Worm (Caenorhabditis elegans): Measurements from ENCODE around the gene ZC262.7.
A peak's percentile ranks its signal among the peaks of the same experiment; 100 is the strongest.

ZC262.7 gene

ce11 chrIII:8356407-8356881 is 12.3 kb upstream of the ZC262.7 start (continued):
- TF ChIP-seq F33H1.4 (GFP tag; IDR thresholded peaks at IDR 0.05) (peak; percentile 22; the same call in 1 of the 2 replicates), ets-4 (GFP tag; optimal IDR thresholded peaks at IDR 0.05) (no peak), ekl-4 (GFP tag; IDR thresholded peaks at IDR 0.05) (peak; percentile 65; the same call in 1 of the 2 replicates), cebp-1 (GFP tag; IDR thresholded peaks at IDR 0.05) (no peak), cebp-1 (tag; optimal IDR thresholded peaks at IDR 0.05) (peak; percentile 77), lin-35 (GFP tag; optimal IDR thresholded peaks at IDR 0.05) (peak in 1 of 3 experiments; percentile 50), T07F8.4 (tag; optimal IDR thresholded peaks at IDR 0.05) (no peak), ztf-18 (tag; optimal IDR thresholded peaks at IDR 0.05) (peak; percentile 20), pbrm-1 (GFP tag; IDR thresholded peaks at IDR 0.05) (no peak), F22D6.2 (tag; optimal IDR thresholded peaks at IDR 0.05) (no peak), B0336.3 (GFP tag; IDR thresholded peaks at IDR 0.05) (peak; percentile 62; the same call in 1 of the 2 replicates), mxl-1 (tag; optimal IDR thresholded peaks at IDR 0.05) (no peak), xnd-1 (tag; optimal IDR thresholded peaks at IDR 0.05) (no peak), dpff-1 (tag; optimal IDR thresholded peaks at IDR 0.05) (no peak), C06A6.2 (GFP tag; conservative IDR thresholded peaks at IDR 0.05) (no peak), snpc-4 (GFP tag; optimal IDR thresholded peaks at IDR 0.05) (no peak), snpc-4 (tag; optimal IDR thresholded peaks at IDR 0.05) (peak in 3 of 4 experiments; percentile 5 to 46 (median 39)), attf-3 (GFP tag; conservative IDR thresholded peaks at IDR 0.05) (0 out of 2 replicates have a peak, but pooled peaks have one; percentile 21), hmg-1.2 (GFP tag; IDR thresholded peaks at IDR 0.05) (peak; percentile 80; the same call in 1 of the 2 replicates), C17E4.6 (GFP tag; IDR thresholded peaks at IDR 0.05) (no peak), somi-1 (GFP tag; optimal IDR thresholded peaks at IDR 0.05) (peak; percentile 39), mel-28 (tag; optimal IDR thresholded peaks at IDR 0.05; ENCODE audit: borderline replicate concordance) (no peak), ceh-40 (GFP tag; IDR thresholded peaks at IDR 0.05) (no peak), ztf-22 (GFP tag; optimal IDR thresholded peaks at IDR 0.05) (no peak), lsl-1 (GFP tag; optimal IDR thresholded peaks at IDR 0.05) (no peak), hmg-20 (GFP tag; IDR thresholded peaks at IDR 0.05) (no peak), madf-3 (GFP tag; IDR thresholded peaks at IDR 0.05) (no peak), dpl-1 (GFP tag; optimal IDR thresholded peaks at IDR 0.05) (peak; percentile 31), hlh-26 (GFP tag; conservative IDR thresholded peaks at IDR 0.05) (no peak), ccch-3 (GFP tag; optimal IDR thresholded peaks at IDR 0.05) (no peak)

- TF ChIP-seq B0019.2 (GFP tag; conservative IDR thresholded peaks at IDR 0.05), result peak; percentile 70
- peak; percentile 96 for TF ChIP-seq hsf-1 (GFP tag; IDR thresholded peaks at IDR 0.05)
- no peak for TF ChIP-seq C06A6.2 (GFP tag; conservative IDR thresholded peaks at IDR 0.05)
- TF ChIP-seq ccch-3 (GFP tag; optimal IDR thresholded peaks at IDR 0.05), result no peak
- TF ChIP-seq efl-1 (GFP tag; optimal IDR thresholded peaks at IDR 0.05), result peak; percentile 85
- no peak for TF ChIP-seq akir-1 (GFP tag; optimal IDR thresholded peaks at IDR 0.05)
- TF ChIP-seq ekl-4 (GFP tag; IDR thresholded peaks at IDR 0.05), result no peak
- TF ChIP-seq let-526 (GFP tag; IDR thresholded peaks at IDR 0.05), result no peak
- TF ChIP-seq madf-6 (GFP tag; IDR thresholded peaks at IDR 0.05), result peak; percentile 84
- TF ChIP-seq rpc-1 (optimal IDR thresholded peaks at IDR 0.05), result no peak
- no peak for TF ChIP-seq rpc-1 (tag; optimal IDR thresholded peaks at IDR 0.05)
- TF ChIP-seq sdz-38 (tag; optimal IDR thresholded peaks at IDR 0.05), result no peak
- no peak for TF ChIP-seq attf-3 (GFP tag; conservative IDR thresholded peaks at IDR 0.05)
- TF ChIP-seq F33H1.4 (GFP tag; IDR thresholded peaks at IDR 0.05), result peak; percentile 61
- TF ChIP-seq gei-17 (GFP tag; optimal IDR thresholded peaks at IDR 0.05), result no peak
- TF ChIP-seq F23B12.7 (tag; optimal IDR thresholded peaks at IDR 0.05; ENCODE audit: insufficient read depth), result no peak
- no peak for TF ChIP-seq hrde-1 (tag; optimal IDR thresholded peaks at IDR 0.05; ENCODE audit: borderline replicate concordance)
- peak; percentile 58; the same call in 1 of the 2 replicates for TF ChIP-seq ceh-91 (GFP tag; IDR thresholded peaks at IDR 0.05)
- no peak for TF ChIP-seq ceh-40 (GFP tag; IDR thresholded peaks at IDR 0.05)
- TF ChIP-seq mes-4 (tag; optimal IDR thresholded peaks at IDR 0.05), result no peak
- TF ChIP-seq madf-8 (GFP tag; conservative IDR thresholded peaks at IDR 0.05), result peak; percentile 64
- TF ChIP-seq cebp-2 (GFP tag; IDR thresholded peaks at IDR 0.05), result no peak
- TF ChIP-seq pha-4 (tag; optimal IDR thresholded peaks at IDR 0.05), result no peak
- no peak for TF ChIP-seq mel-28 (tag; optimal IDR thresholded peaks at IDR 0.05; ENCODE audit: borderline replicate concordance)
- TF ChIP-seq lin-54 (GFP tag; optimal IDR thresholded peaks at IDR 0.05), result peak; percentile 9
- TF ChIP-seq ztf-6 (GFP tag; IDR thresholded peaks at IDR 0.05), result no peak
Measured at ce11 chrIII:8355462-8355815, 11.3 kb upstream of the ZC262.7 start.
